Fruit fly (Drosophila melanogaster): ENCODE measurements around the gene CG5895.

Gene CG5895

DNA sequence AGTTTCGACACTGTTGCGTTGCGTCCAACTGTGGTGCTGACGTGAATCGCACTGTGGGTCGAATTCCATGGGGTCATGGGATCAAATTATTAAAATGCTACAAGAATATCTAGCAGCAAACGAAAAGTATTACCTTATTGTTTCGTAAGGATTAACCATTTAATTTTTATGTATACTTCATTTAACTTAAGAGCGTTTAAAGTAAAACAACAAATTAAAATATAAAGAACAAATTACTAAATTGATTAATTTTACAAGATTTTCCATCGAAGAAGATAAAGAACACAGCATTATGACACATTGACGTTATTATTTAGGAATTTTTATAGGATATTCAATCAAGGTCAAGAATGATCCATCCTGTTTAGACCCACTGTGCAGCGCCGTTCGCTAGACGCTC is 18.8 kb downstream of the CG5895 start (continued):
- TF ChIP-seq Hmx (GFP tag; optimal IDR thresholded peaks at IDR 0.05) (no peak), gem (tag; optimal IDR thresholded peaks at IDR 0.05) (peak; percentile 77), ara (GFP tag; IDR thresholded peaks at IDR 0.05) (0 out of 2 replicates have a peak, but pooled peaks have one; percentile 20), Sry-δ (GFP tag; optimal IDR thresholded peaks at IDR 0.05) (no peak), CG7786 (GFP tag; optimal IDR thresholded peaks at IDR 0.05) (no peak), z (GFP tag; IDR thresholded peaks at IDR 0.05) (no peak), Mad (GFP tag; optimal IDR thresholded peaks at IDR 0.05) (no peak), tio (GFP tag; optimal IDR thresholded peaks at IDR 0.05) (peak; percentile 14), bbx (GFP tag; IDR thresholded peaks at IDR 0.05; ENCODE audit: partially characterized antibody) (no peak), CG34422 (GFP tag; IDR thresholded peaks at IDR 0.05) (0 out of 3 replicates have a peak, but pooled peaks have one; percentile 22), Dek (tag; optimal IDR thresholded peaks at IDR 0.05) (no peak), yki (optimal IDR thresholded peaks at IDR 0.05) (no peak), Myb (GFP tag; optimal IDR thresholded peaks at IDR 0.05) (no peak), CG10979 (tag; optimal IDR thresholded peaks at IDR 0.05) (peak; percentile 49), CG1233 (GFP tag; optimal IDR thresholded peaks at IDR 0.05) (no peak), BtbVII (GFP tag; optimal IDR thresholded peaks at IDR 0.05) (peak; percentile 45), CG15514 (GFP tag; optimal IDR thresholded peaks at IDR 0.05) (no peak), vnd (GFP tag; IDR thresholded peaks at IDR 0.05; ENCODE audit: partially characterized antibody) (no peak), CG9727 (GFP tag; optimal IDR thresholded peaks at IDR 0.05) (peak; percentile 64), CG17829 (tag; optimal IDR thresholded peaks at IDR 0.05) (peak; percentile 57), Tbp (GFP tag; optimal IDR thresholded peaks at IDR 0.05) (no peak), D (optimal IDR thresholded peaks at IDR 0.05) (no peak), D (GFP tag; optimal IDR thresholded peaks at IDR 0.05) (peak; percentile 43), lov (optimal IDR thresholded peaks at IDR 0.05) (no peak), lov (GFP tag; IDR thresholded peaks at IDR 0.05) (no peak), knrl (GFP tag; IDR thresholded peaks at IDR 0.05; ENCODE audit: partially characterized antibody) (no peak), Mrtf (GFP tag; IDR thresholded peaks at IDR 0.05) (0 out of 3 replicates have a peak, but pooled peaks have one; percentile 39), Sox100B (GFP tag; optimal IDR thresholded peaks at IDR 0.05) (peak; percentile 53), CG13296 (GFP tag; optimal IDR thresholded peaks at IDR 0.05) (no peak), CG12155 (GFP tag; optimal IDR thresholded peaks at IDR 0.05) (no peak), slbo (GFP tag; IDR thresholded peaks at IDR 0.05) (no peak), CG3847 (GFP tag; IDR thresholded peaks at IDR 0.05) (no peak), inv (GFP tag; IDR thresholded peaks at IDR 0.05; ENCODE audit: partially characterized antibody) (no peak), CG13287 (GFP tag; IDR thresholded peaks at IDR 0.05; ENCODE audit: partially characterized antibody) (no peak), bcd (GFP tag; optimal IDR thresholded peaks at IDR 0.05) (peak; percentile 49), Max (GFP tag; optimal IDR thresholded peaks at IDR 0.05) (no peak), zen (tag; optimal IDR thresholded peaks at IDR 0.05) (no peak), Oaz (GFP tag; IDR thresholded peaks at IDR 0.05) (no peak), Doc3 (GFP tag; IDR thresholded peaks at IDR 0.05; ENCODE audit: partially characterized antibody) (no peak), CG2875 (GFP tag; optimal IDR thresholded peaks at IDR 0.05) (no peak), CG13775 (GFP tag; optimal IDR thresholded peaks at IDR 0.05) (peak; percentile 30), CG10366 (GFP tag; IDR thresholded peaks at IDR 0.05) (peak; percentile 17; the same call in 1 of the 2 replicates), CG8765 (GFP tag; IDR thresholded peaks at IDR 0.05) (no peak), Fer2 (tag; optimal IDR thresholded peaks at IDR 0.05) (no peak), pnt (GFP tag; optimal IDR thresholded peaks at IDR 0.05) (no peak), CG8924 (tag; optimal IDR thresholded peaks at IDR 0.05) (peak; percentile 46), CG14050 (GFP tag; IDR thresholded peaks at IDR 0.05) (no peak), cg (GFP tag; optimal IDR thresholded peaks at IDR 0.05) (no peak), da (GFP tag; optimal IDR thresholded peaks at IDR 0.05) (no peak), Elba2 (GFP tag; optimal IDR thresholded peaks at IDR 0.05) (no peak), CG9876 (GFP tag; optimal IDR thresholded peaks at IDR 0.05) (no peak), CG11093 (GFP tag; IDR thresholded peaks at IDR 0.05) (peak; percentile 45; the same call in 1 of the 3 replicates)
